Worm (Caenorhabditis elegans): ENCODE measurements around the gene egl-15.

Gene egl-15

DNA sequence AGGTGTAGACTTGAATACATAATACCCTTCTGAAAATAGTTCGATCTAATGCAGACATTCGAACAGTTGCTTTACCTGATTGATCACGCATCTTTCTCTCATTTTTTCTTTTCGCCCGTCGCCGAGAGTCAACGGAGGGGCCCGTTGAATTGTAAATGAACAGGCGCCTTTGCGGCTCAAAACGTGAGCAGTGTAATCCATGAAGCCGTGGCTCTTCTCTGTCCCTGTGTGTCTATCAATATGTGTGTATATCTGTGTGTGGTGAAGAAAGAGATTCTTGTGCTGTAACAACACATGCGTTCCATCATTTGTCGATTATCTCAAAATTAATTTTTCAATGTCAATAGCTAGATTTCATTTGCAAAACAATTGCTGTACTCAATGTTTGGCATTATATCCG lies 19.4 kb downstream of the egl-15 start (continued):
- TF ChIP-seq sptf-1 (tag; optimal IDR thresholded peaks at IDR 0.05) (no peak), blmp-1 (tag; optimal IDR thresholded peaks at IDR 0.05) (no peak)

DNA sequence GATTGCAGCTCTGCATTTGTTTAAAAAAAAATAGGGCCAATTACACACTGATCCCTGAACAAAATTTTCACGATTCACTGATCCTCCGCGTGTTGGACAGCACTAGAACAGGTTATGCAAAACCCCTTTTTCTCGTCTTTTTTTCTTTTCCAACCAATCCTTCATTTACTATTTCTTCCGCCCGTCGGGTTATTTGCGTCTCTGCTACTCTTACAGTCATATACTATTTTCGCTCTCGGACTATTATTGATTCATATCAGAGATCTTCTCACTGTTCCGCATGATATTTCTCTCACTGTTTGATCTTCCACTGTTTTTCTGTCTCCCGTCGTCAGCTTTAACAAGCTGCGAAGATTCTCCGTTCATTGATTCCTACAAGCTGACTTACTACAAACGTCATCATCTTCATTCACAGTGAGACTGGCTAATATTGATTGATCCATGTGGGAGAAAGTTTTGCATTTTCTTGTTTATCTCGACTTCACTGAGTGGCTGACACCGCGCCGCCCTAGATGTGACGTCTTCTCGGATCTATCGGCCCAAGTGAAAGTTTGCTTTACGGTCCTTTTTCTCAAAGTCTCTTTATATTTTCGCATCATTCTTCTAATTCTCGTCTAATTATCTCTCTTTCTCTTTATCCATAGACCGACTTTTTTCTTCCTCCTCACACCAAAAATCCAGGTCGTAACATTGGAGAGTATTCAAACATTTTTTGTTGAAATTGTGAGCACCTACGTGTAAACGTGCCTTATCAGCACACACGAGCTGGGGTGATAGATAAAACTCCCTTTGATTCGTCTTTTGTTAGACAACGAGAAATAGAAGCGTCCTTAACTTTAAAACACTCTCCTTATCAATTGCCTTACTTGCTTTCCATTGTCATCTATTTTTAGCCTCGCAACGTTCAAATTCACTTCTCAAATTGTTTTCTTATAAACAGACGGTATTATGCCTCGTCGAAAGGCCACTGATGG lies 20.2 kb downstream of the egl-15 start:
- TF ChIP-seq nhr-76 (tag; optimal IDR thresholded peaks at IDR 0.05) (no peak), ham-2 (GFP tag; optimal IDR thresholded peaks at IDR 0.05) (peak; percentile 85), blmp-1 (tag; optimal IDR thresholded peaks at IDR 0.05) (peak; percentile 76), ztf-11 (tag; optimal IDR thresholded peaks at IDR 0.05) (no peak), elt-1 (tag; optimal IDR thresholded peaks at IDR 0.05; ENCODE audit: borderline replicate concordance, insufficient read depth) (peak; percentile 48), drap-1 (GFP tag; optimal IDR thresholded peaks at IDR 0.05) (no peak)

DNA sequence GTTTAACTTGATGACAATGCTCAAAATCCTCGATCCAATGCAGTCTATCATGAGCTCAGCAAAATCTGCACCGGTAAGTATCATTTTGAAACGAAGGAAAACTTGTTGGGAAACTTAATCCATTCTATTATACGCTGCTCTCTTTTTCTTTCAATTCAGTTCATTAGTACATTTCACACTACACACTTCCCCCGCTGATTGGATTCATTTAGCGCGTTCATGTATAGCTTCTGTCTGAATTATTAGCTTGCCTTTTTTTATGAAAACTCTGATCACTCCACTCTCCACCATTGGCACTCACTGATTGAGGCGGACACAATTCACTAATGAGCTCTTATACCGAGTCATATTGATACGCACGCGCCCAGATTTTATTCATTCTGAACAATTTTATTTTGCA lies 22.0 kb downstream of the egl-15 start:
- no peak for TF ChIP-seq lin-13 (tag; optimal IDR thresholded peaks at IDR 0.05)
- TF ChIP-seq cnd-1 (tag; optimal IDR thresholded peaks at IDR 0.05), result no peak
- TF ChIP-seq elt-3 (tag; optimal IDR thresholded peaks at IDR 0.05), result no peak
- TF ChIP-seq ces-1 (GFP tag; optimal IDR thresholded peaks at IDR 0.05), result peak; percentile 70
- no peak for TF ChIP-seq unc-120 (tag; optimal IDR thresholded peaks at IDR 0.05; ENCODE audit: poor library complexity, severe bottlenecking)

DNA sequence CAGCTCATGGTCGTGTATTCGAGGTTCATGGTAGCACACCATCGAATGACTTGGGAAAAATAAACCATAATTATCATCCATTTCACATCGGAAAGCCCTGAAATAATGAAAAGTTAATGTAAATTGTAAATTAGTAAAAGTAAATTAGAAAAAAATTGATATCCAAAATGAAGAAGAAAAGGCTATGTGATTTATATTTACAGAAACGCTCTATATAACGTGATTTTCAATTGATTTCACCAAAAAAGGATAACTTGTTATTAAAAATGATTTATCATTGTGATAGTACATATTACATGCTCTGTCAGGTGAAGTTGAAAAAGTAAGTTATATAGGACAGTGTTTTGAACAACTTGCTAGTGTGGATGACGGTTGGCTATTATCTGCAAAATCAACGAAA lies 26.6 kb downstream of the egl-15 start, which contains the start of gene C09F12.3:
C09F12.3 (minus strand) TSS at position 101 of the 400 bp plus-strand sequence.
- TF ChIP-seq unc-62 (GFP tag; optimal IDR thresholded peaks at IDR 0.05) (no peak), tbx-8 (GFP tag; optimal IDR thresholded peaks at IDR 0.05) (no peak), nhr-28 (tag; optimal IDR thresholded peaks at IDR 0.05) (no peak), ceh-43 (GFP tag; optimal IDR thresholded peaks at IDR 0.05) (no peak), mep-1 (tag; optimal IDR thresholded peaks at IDR 0.05) (no peak), blmp-1 (tag; optimal IDR thresholded peaks at IDR 0.05) (no peak), elt-3 (tag; optimal IDR thresholded peaks at IDR 0.05) (no peak), elt-1 (tag; optimal IDR thresholded peaks at IDR 0.05; ENCODE audit: borderline replicate concordance, insufficient read depth) (no peak), nhr-2 (tag; optimal IDR thresholded peaks at IDR 0.05) (no peak), ztf-11 (tag; optimal IDR thresholded peaks at IDR 0.05) (no peak), mls-2 (tag; optimal IDR thresholded peaks at IDR 0.05) (no peak), ham-2 (GFP tag; optimal IDR thresholded peaks at IDR 0.05) (no peak), nhr-12 (tag; optimal IDR thresholded peaks at IDR 0.05) (no peak), bed-3 (GFP tag; optimal IDR thresholded peaks at IDR 0.05) (no peak)

DNA sequence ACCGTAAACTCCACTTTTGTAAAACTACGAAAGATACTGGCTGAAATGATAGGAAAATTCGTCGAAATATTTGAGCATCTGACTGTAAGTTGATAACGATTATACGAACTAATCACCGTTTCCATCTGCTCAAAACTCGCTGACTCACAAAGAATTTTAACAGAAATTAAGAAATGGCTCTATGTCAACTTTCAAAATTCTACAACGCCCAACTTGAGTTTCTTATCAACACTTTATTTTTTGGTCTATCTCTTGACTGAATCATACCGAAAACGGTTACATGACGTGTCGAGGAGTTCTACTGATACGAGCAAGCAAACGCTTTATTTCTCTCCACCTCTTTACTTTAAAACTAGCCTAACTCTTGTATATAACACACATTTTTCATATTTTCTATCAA lies 31.0 kb downstream of the egl-15 start, which contains the start of gene clc-1:
clc-1 (plus strand) TSS at position 264 of the 400 bp plus-strand sequence.
- TF ChIP-seq nhr-2 (tag; optimal IDR thresholded peaks at IDR 0.05), result no peak
- TF ChIP-seq elt-1 (tag; optimal IDR thresholded peaks at IDR 0.05; ENCODE audit: borderline replicate concordance, insufficient read depth), result no peak
- TF ChIP-seq mls-2 (tag; optimal IDR thresholded peaks at IDR 0.05), result no peak
- no peak for TF ChIP-seq pha-4 (tag; optimal IDR thresholded peaks at IDR 0.05)
- no peak for TF ChIP-seq tbx-8 (GFP tag; optimal IDR thresholded peaks at IDR 0.05)
- TF ChIP-seq drap-1 (GFP tag; optimal IDR thresholded peaks at IDR 0.05), result no peak
- no peak for TF ChIP-seq ceh-43 (GFP tag; optimal IDR thresholded peaks at IDR 0.05)
- TF ChIP-seq nhr-76 (tag; optimal IDR thresholded peaks at IDR 0.05), result no peak
- no peak for TF ChIP-seq ztf-11 (tag; optimal IDR thresholded peaks at IDR 0.05)
- no peak for TF ChIP-seq nhr-237 (tag; optimal IDR thresholded peaks at IDR 0.05)
- TF ChIP-seq unc-120 (tag; optimal IDR thresholded peaks at IDR 0.05; ENCODE audit: poor library complexity, severe bottlenecking), result no peak
- TF ChIP-seq zip-8 (tag; optimal IDR thresholded peaks at IDR 0.05), result no peak

DNA sequence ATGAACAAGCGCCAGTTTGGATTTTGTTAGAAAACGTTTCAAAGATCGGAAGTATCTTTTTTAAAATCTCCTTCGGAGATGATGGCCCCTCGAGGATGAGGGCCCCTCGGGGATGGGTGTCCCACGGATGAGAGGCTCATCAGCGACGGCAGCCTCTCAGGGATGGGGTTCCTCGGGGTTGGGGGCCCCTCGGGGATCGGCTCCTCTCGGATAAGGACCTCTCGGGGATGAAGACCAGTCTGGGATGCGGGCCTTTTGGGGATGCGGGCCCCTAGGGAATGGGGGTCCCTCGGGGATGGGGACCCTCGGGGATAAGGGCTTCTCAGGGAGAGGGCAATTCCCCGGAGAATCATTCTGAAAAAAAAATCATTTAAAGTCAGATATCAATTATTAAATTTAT lies 34.1 kb downstream of the egl-15 start:
- TF ChIP-seq elt-1 (tag; optimal IDR thresholded peaks at IDR 0.05; ENCODE audit: borderline replicate concordance, insufficient read depth), result no peak
- TF ChIP-seq ham-2 (GFP tag; optimal IDR thresholded peaks at IDR 0.05), result no peak
- TF ChIP-seq M03D4.4 (tag; optimal IDR thresholded peaks at IDR 0.05), result no peak
- no peak for TF ChIP-seq lin-13 (tag; optimal IDR thresholded peaks at IDR 0.05)
- TF ChIP-seq ceh-83 (GFP tag; optimal IDR thresholded peaks at IDR 0.05), result no peak

All from whole organism, mixed stage, embryonic.